Worm (Caenorhabditis elegans): ENCODE results near the gene cysl-2.

The cysl-2 gene

ce11 chrII:14492592-14493196 lies 1.6 kb downstream of the cysl-2 start:
- TF ChIP-seq skn-1 (tag; optimal IDR thresholded peaks at IDR 0.05), result no peak
- TF ChIP-seq ama-1 (optimal IDR thresholded peaks at IDR 0.05), result peak; percentile 59

DNA sequence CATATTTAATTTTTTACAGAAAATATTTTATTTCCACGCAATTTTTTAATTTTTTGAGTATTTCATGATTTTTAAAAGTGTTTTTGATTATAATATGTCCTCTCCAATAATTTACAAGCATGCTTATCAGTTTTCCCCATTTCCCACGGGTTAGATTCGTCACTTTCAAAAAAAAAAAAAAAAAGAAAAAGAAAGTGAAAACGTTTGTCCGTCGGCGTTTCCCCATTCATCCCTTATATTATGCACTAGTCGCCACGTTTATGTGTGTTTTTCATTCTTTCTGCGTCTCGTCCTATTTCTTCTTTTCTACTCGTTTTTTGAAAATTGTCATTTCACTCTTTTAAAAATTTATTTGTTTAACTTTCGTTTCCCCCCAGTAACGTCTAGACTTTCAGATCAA lies 4.8 kb downstream of the cysl-2 start, which contains the start of gene vnut-1:
Gene vnut-1, plus strand, starts transcription at position 396 of the 400 bp plus-strand sequence.
- no peak for TF ChIP-seq lin-39 (tag; optimal IDR thresholded peaks at IDR 0.05)
- peak in 1 of 2 experiments; percentile 51 for TF ChIP-seq lsy-2 (tag; optimal IDR thresholded peaks at IDR 0.05)
- TF ChIP-seq lin-13 (GFP tag; optimal IDR thresholded peaks at IDR 0.05), result peak; percentile 30
- TF ChIP-seq nhr-25 (tag; optimal IDR thresholded peaks at IDR 0.05), result peak; percentile 17
- no peak for TF ChIP-seq mab-5 (tag; optimal IDR thresholded peaks at IDR 0.05)
- TF ChIP-seq nhr-21 (tag; optimal IDR thresholded peaks at IDR 0.05), result no peak
- no peak for TF ChIP-seq snpc-4 (tag; optimal IDR thresholded peaks at IDR 0.05)
- TF ChIP-seq nhr-237 (tag; optimal IDR thresholded peaks at IDR 0.05), result no peak
- peak; percentile 78 for TF ChIP-seq fos-1 (tag; optimal IDR thresholded peaks at IDR 0.05)
- peak; percentile 14 for TF ChIP-seq skn-1 (tag; optimal IDR thresholded peaks at IDR 0.05)
- peak; percentile 57 for TF ChIP-seq sma-9 (GFP tag; optimal IDR thresholded peaks at IDR 0.05)
- no peak for TF ChIP-seq sma-9 (tag; optimal IDR thresholded peaks at IDR 0.05)
- TF ChIP-seq crh-2 (tag; optimal IDR thresholded peaks at IDR 0.05), result peak; percentile 92
- peak; percentile 33 for TF ChIP-seq F13H6.1 (tag; optimal IDR thresholded peaks at IDR 0.05)
- TF ChIP-seq C34F6.9 (tag; optimal IDR thresholded peaks at IDR 0.05), result peak; percentile 27
- peak; percentile 13 for TF ChIP-seq unc-55 (GFP tag; optimal IDR thresholded peaks at IDR 0.05)
- peak; percentile 27 for TF ChIP-seq gmeb-1 (tag; optimal IDR thresholded peaks at IDR 0.05)
- no peak for TF ChIP-seq ama-1 (optimal IDR thresholded peaks at IDR 0.05)
- peak; percentile 94 for TF ChIP-seq blmp-1 (tag; optimal IDR thresholded peaks at IDR 0.05; ENCODE audit: insufficient read depth)
- no peak for TF ChIP-seq nhr-6 (tag; optimal IDR thresholded peaks at IDR 0.05)

- TF ChIP-seq lin-11 (tag; optimal IDR thresholded peaks at IDR 0.05) (peak; percentile 14), nhr-23 (tag; optimal IDR thresholded peaks at IDR 0.05) (no peak), F13H6.1 (tag; optimal IDR thresholded peaks at IDR 0.05) (peak; percentile 42), lin-39 (tag; optimal IDR thresholded peaks at IDR 0.05) (no peak), lin-13 (GFP tag; optimal IDR thresholded peaks at IDR 0.05) (no peak), nhr-21 (tag; optimal IDR thresholded peaks at IDR 0.05) (peak; percentile 21), lsy-2 (tag; optimal IDR thresholded peaks at IDR 0.05) (peak; percentile 48 to 78), fos-1 (tag; optimal IDR thresholded peaks at IDR 0.05) (peak; percentile 23), gmeb-1 (tag; optimal IDR thresholded peaks at IDR 0.05) (peak; percentile 82), sma-3 (GFP tag; optimal IDR thresholded peaks at IDR 0.05) (peak; percentile 26), nhr-129 (tag; optimal IDR thresholded peaks at IDR 0.05) (peak; percentile 43), C34F6.9 (tag; optimal IDR thresholded peaks at IDR 0.05) (peak; percentile 72), skn-1 (tag; optimal IDR thresholded peaks at IDR 0.05) (peak; percentile 71), unc-55 (GFP tag; optimal IDR thresholded peaks at IDR 0.05) (peak; percentile 49), zag-1 (tag; optimal IDR thresholded peaks at IDR 0.05) (no peak), sma-9 (GFP tag; optimal IDR thresholded peaks at IDR 0.05) (peak; percentile 19), sma-9 (tag; optimal IDR thresholded peaks at IDR 0.05) (no peak), crh-2 (tag; optimal IDR thresholded peaks at IDR 0.05) (peak; percentile 90), snpc-4 (tag; optimal IDR thresholded peaks at IDR 0.05) (peak; percentile 14), nhr-25 (tag; optimal IDR thresholded peaks at IDR 0.05) (peak; percentile 57), alr-1 (tag; optimal IDR thresholded peaks at IDR 0.05) (no peak)
These were observed 5.6 kb downstream of the cysl-2 start, which contains the start of gene usp-14 for ce11 chrII:14488661-14489060. Gene usp-14, minus strand, starts transcription at chrII:14488688.

DNA sequence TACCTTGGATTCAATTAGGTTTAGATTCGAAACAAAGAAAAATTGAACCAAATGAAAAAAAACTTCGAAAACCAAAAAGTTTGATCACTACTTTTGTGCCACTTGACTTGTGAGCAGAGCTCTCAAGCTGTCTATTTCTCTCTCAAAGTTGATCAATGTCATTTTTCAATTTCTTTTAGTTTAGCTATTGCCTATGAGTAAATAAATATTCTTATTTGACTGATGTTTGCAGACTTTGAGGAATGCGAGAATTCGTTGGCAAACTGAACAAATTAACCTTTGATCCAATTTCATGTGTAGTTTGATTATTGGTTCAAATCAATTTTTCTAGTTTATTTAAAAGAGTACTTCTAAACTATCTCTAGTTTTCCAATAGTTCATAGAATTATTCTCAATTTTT lies 10.4 kb downstream of the cysl-2 start:
- TF ChIP-seq nhr-10 (tag; optimal IDR thresholded peaks at IDR 0.05), result no peak
- TF ChIP-seq peb-1 (tag; optimal IDR thresholded peaks at IDR 0.05), result no peak
- TF ChIP-seq mbf-1 (tag; optimal IDR thresholded peaks at IDR 0.05), result no peak

ce11 chrII:14480772-14481171 lies 13.5 kb downstream of the cysl-2 start:
- TF ChIP-seq nhr-25 (tag; optimal IDR thresholded peaks at IDR 0.05) (peak; percentile 21), alr-1 (tag; optimal IDR thresholded peaks at IDR 0.05) (no peak), unc-62 (GFP tag; optimal IDR thresholded peaks at IDR 0.05) (no peak), zag-1 (tag; optimal IDR thresholded peaks at IDR 0.05) (no peak), ZK546.5 (tag; optimal IDR thresholded peaks at IDR 0.05) (no peak), nhr-77 (tag; optimal IDR thresholded peaks at IDR 0.05) (no peak), nhr-129 (tag; optimal IDR thresholded peaks at IDR 0.05) (no peak), blmp-1 (tag; optimal IDR thresholded peaks at IDR 0.05; ENCODE audit: insufficient read depth) (peak; percentile 29), nhr-21 (tag; optimal IDR thresholded peaks at IDR 0.05) (peak; percentile 42), fos-1 (tag; optimal IDR thresholded peaks at IDR 0.05) (no peak), lin-39 (tag; optimal IDR thresholded peaks at IDR 0.05) (no peak), unc-39 (tag; optimal IDR thresholded peaks at IDR 0.05) (no peak), ztf-11 (tag; optimal IDR thresholded peaks at IDR 0.05) (no peak), egl-27 (tag; optimal IDR thresholded peaks at IDR 0.05) (no peak), aly-2 (tag; optimal IDR thresholded peaks at IDR 0.05) (no peak), nhr-11 (tag; optimal IDR thresholded peaks at IDR 0.05) (no peak)

Measured in whole organism, L2 larva.